Fruit fly (Drosophila melanogaster): ENCODE data around the gene qua.

The qua gene

dm6 chr2L:17532134-17532533 lies 35.1 kb upstream of the qua start, which contains the start of gene CG15145:
CG15145 (minus strand) TSS chr2L:17532234.
- no peak for TF ChIP-seq CG2875 (GFP tag; optimal IDR thresholded peaks at IDR 0.05)
- TF ChIP-seq Nf-YA (GFP tag; IDR thresholded peaks at IDR 0.05) = no peak
- TF ChIP-seq CG12236 (GFP tag; optimal IDR thresholded peaks at IDR 0.05) = no peak
- TF ChIP-seq GATAe (GFP tag; conservative IDR thresholded peaks at IDR 0.05) = no peak
- TF ChIP-seq CG2889 (GFP tag; IDR thresholded peaks at IDR 0.05) = no peak
- no peak for TF ChIP-seq Dip2 (GFP tag; IDR thresholded peaks at IDR 0.05)
- TF ChIP-seq CG30431 (GFP tag; optimal IDR thresholded peaks at IDR 0.05) = no peak
- TF ChIP-seq Atf6 (GFP tag; IDR thresholded peaks at IDR 0.05) = no peak
- no peak for TF ChIP-seq CG16863 (GFP tag; optimal IDR thresholded peaks at IDR 0.05)
- TF ChIP-seq gcm2 (GFP tag; optimal IDR thresholded peaks at IDR 0.05) = no peak
- no peak for TF ChIP-seq CG15269 (tag; optimal IDR thresholded peaks at IDR 0.05)

- TF ChIP-seq E2f1 (GFP tag; IDR thresholded peaks at IDR 0.05) (no peak), CG31365 (tag; optimal IDR thresholded peaks at IDR 0.05) (no peak), CG12769 (tag; optimal IDR thresholded peaks at IDR 0.05) (no peak), Ravus (GFP tag; IDR thresholded peaks at IDR 0.05) (no peak), sd (tag; optimal IDR thresholded peaks at IDR 0.05) (no peak), CG1832 (GFP tag; optimal IDR thresholded peaks at IDR 0.05) (no peak), CG3407 (GFP tag; optimal IDR thresholded peaks at IDR 0.05) (no peak), CG7928 (GFP tag; optimal IDR thresholded peaks at IDR 0.05) (no peak)
These were observed 32.0 kb upstream of the qua start, which contains the start of gene CG15144 for dm6 chr2L:17529022-17529421. CG15144 (minus strand) TSS chr2L:17529122.

- TF ChIP-seq ato (GFP tag; IDR thresholded peaks at IDR 0.05; ENCODE audit: partially characterized antibody) (no peak), CG15073 (GFP tag; optimal IDR thresholded peaks at IDR 0.05) (no peak), CG4282 (GFP tag; optimal IDR thresholded peaks at IDR 0.05) (no peak), CG12299 (tag; optimal IDR thresholded peaks at IDR 0.05) (no peak), CG10565 (GFP tag; optimal IDR thresholded peaks at IDR 0.05) (no peak), HmgZ (tag; optimal IDR thresholded peaks at IDR 0.05) (no peak), p53 (GFP tag; optimal IDR thresholded peaks at IDR 0.05) (no peak), Trl (optimal IDR thresholded peaks at IDR 0.05) (no peak), Trl (GFP tag; optimal IDR thresholded peaks at IDR 0.05) (no peak), CG12744 (GFP tag; optimal IDR thresholded peaks at IDR 0.05) (no peak)
These were observed 27.4 kb upstream of the qua start, which contains the start of gene CG15143 for dm6 chr2L:17524449-17524848. CG15143 (minus strand) TSS chr2L:17524549.

- TF ChIP-seq Nf-YC (tag; optimal IDR thresholded peaks at IDR 0.05) (peak; percentile 79), CG13287 (GFP tag; IDR thresholded peaks at IDR 0.05; ENCODE audit: partially characterized antibody) (no peak), Dp (GFP tag; optimal IDR thresholded peaks at IDR 0.05) (no peak), CG11398 (GFP tag; optimal IDR thresholded peaks at IDR 0.05) (peak; percentile 55), CG4617 (GFP tag; optimal IDR thresholded peaks at IDR 0.05; ENCODE audit: borderline replicate concordance) (no peak), mld (GFP tag; IDR thresholded peaks at IDR 0.05; ENCODE audit: partially characterized antibody) (no peak), lilli (GFP tag; optimal IDR thresholded peaks at IDR 0.05) (peak; percentile 76), Optix (GFP tag; IDR thresholded peaks at IDR 0.05) (peak; percentile 27; the same call in 1 of the 3 replicates), Usf (GFP tag; optimal IDR thresholded peaks at IDR 0.05) (peak; percentile 57), CG9609 (GFP tag; optimal IDR thresholded peaks at IDR 0.05) (peak; percentile 76), pnt (GFP tag; optimal IDR thresholded peaks at IDR 0.05) (peak; percentile 85), Atf6 (GFP tag; IDR thresholded peaks at IDR 0.05) (peak; percentile 80), CG2129 (GFP tag; IDR thresholded peaks at IDR 0.05; ENCODE audit: partially characterized antibody) (no peak), croc (GFP tag; conservative IDR thresholded peaks at IDR 0.05) (peak; percentile 91), gfzf (GFP tag; optimal IDR thresholded peaks at IDR 0.05) (no peak), MTF-1 (GFP tag; optimal IDR thresholded peaks at IDR 0.05; ENCODE audit: borderline replicate concordance) (peak; percentile 61), Mad (GFP tag; optimal IDR thresholded peaks at IDR 0.05) (no peak), CG15696 (tag; optimal IDR thresholded peaks at IDR 0.05) (peak; percentile 96), MBD-R2 (GFP tag; IDR thresholded peaks at IDR 0.05) (peak; percentile 56; the same call in 1 of the 2 replicates)
These were observed 17.2 kb upstream of the qua start for dm6 chr2L:17514090-17514715.
